Worm (Caenorhabditis elegans) whole organism, L4 larva: ENCODE data around the gene ZC13.10.

ENCODE experiments used
- R02D3.7 ChIP-seq: fragments of 150-350 bp; sonication (generic microtip); optimal IDR thresholded peaks from 3 replicates; lab custom pipeline; 2014; ENCODE audit warnings: missing biosample characterization, missing genetic modification characterization
- aly-2 ChIP-seq: sonication (generic microtip); optimal IDR thresholded peaks from 2 replicates; lab custom pipeline; 2018; ENCODE audit warnings: missing biosample characterization, missing genetic modification characterization
- dpl-1 ChIP-seq: fragments of 150-350 bp; optimal IDR thresholded peaks from 2 replicates; lab custom pipeline; 2014; ENCODE audit warnings: missing biosample characterization, missing genetic modification reagents, missing genetic modification characterization
- duxl-1 ChIP-seq: sonication (generic microtip); optimal IDR thresholded peaks from 2 replicates; lab custom pipeline; 2016; ENCODE audit warnings: mild to moderate bottlenecking, missing genetic modification characterization, moderate library complexity, missing compliant biosample characterization; ENCODE audit not compliant: poor library complexity
- hif-1 ChIP-seq, 2 experiments: sonication (generic microtip); optimal IDR thresholded peaks; 2 replicates each; lab custom pipeline; 2016 to 2017; ENCODE audit warnings: missing compliant biosample characterization in 2 of 2, missing genetic modification characterization in 2 of 2, missing genetic modification reagents in 2 of 2, missing genotype in 2 of 2, mild to moderate bottlenecking in 1 of 2
- lir-3 ChIP-seq: sonication (generic microtip); optimal IDR thresholded peaks from 2 replicates; lab custom pipeline; 2016; ENCODE audit warnings: mild to moderate bottlenecking, missing genetic modification characterization, missing compliant biosample characterization
- nhr-42 ChIP-seq: fragments of 200-800 bp; sonication (Bioruptor generic); IDR thresholded peaks from 2 replicates; pipeline ENCODE4 v1.3.6; 2022; ENCODE audit warnings: missing genetic modification characterization, missing compliant biosample characterization
- nhr-76 ChIP-seq: fragments of 150-350 bp; optimal IDR thresholded peaks from 2 replicates; lab custom pipeline; 2014; ENCODE audit warnings: missing biosample characterization, missing genetic modification characterization
- unc-130 ChIP-seq: sonication (generic microtip); optimal IDR thresholded peaks from 2 replicates; lab custom pipeline; 2016; ENCODE audit warnings: missing genetic modification reagents, missing genetic modification characterization, missing compliant biosample characterization
- unc-62 ChIP-seq, 3 experiments: fragments of 150-350 bp in 1 of 3; sonication (generic microtip); optimal IDR thresholded peaks in 2 of 3; peaks in 1 of 3; 1 replicate in 1 of 3; 2 replicates in 2 of 3; lab custom pipeline; 2014 to 2017; ENCODE audit warnings: missing biosample characterization in 3 of 3, missing genetic modification characterization in 3 of 3, missing genetic modification reagents in 3 of 3, missing genotype in 1 of 3
- zag-1 ChIP-seq: fragments of 150-350 bp; optimal IDR thresholded peaks from 2 replicates; lab custom pipeline; 2014; ENCODE audit warnings: missing biosample characterization, missing genetic modification characterization

- TF ChIP-seq unc-130 (GFP tag; lab: Kevin White, UChicago) (no peak), zag-1 (tag; lab: Kevin White, UChicago) (no peak), nhr-76 (tag; lab: Kevin White, UChicago) (no peak), dpl-1 (GFP tag; lab: Kevin White, UChicago) (no peak), nhr-42 (no peak), hif-1 (tag; optimal IDR thresholded peaks at IDR 0.05; lab: Kevin White, UChicago) (no peak), duxl-1 (no peak), unc-62 (GFP tag; optimal IDR thresholded peaks at IDR 0.05 in 1 of 2; lab: Kevin White, UChicago) (no peak), unc-62 (tag; optimal IDR thresholded peaks at IDR 0.05; lab: Kevin White, UChicago) (no peak), lir-3 (tag; lab: Kevin White, UChicago) (no peak), aly-2 (no peak), R02D3.7 (tag; lab: Kevin White, UChicago) (no peak)
These were observed 4.5 kb downstream of the ZC13.10 start, which contains the start of gene mab-7 for ce11 chrX:897948-898347.
